Fruit fly (Drosophila melanogaster): ENCODE measurements around the gene Pgant8.

DNA sequence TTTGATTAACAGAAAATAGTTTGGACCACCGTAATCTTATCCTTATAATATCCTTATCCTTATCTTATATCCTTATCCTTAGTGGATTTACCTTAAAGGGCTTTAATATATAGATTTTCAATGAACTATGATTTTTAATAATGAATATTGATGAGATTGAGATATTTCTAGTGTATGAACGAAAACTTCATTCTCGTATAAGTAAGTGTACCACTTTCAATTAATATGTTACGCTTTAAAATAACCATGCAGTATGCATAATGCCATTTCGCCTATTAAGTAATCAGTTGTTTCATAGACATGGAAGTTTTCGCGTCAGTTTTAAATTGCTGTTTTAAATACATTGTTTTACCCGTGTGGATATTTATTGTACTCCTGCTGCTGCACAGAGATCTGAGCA lies 4.3 kb upstream of the Pgant8 start, which contains the start of gene CG7304:
- TF ChIP-seq Dll (optimal IDR thresholded peaks at IDR 0.05) (no peak), psq (optimal IDR thresholded peaks at IDR 0.05) (no peak), pan (optimal IDR thresholded peaks at IDR 0.05) (no peak), usp (GFP tag; optimal IDR thresholded peaks at IDR 0.05) (no peak), CG8478 (optimal IDR thresholded peaks at IDR 0.05) (no peak)
